Worm (Caenorhabditis elegans) whole organism, midembryonic: Measurements from ENCODE around the gene F07F6.1.

Source experiments
- T22C8.4 ChIP-seq: fragments of 200-800 bp; sonication (Bioruptor generic); IDR thresholded peaks from 2 replicates; pipeline ENCODE4 v1.3.6; 2022; ENCODE audit warnings: missing genetic modification characterization, missing compliant biosample characterization
- cog-1 ChIP-seq: sonication (generic microtip); optimal IDR thresholded peaks from 2 replicates; lab custom pipeline; 2016; ENCODE audit warnings: missing genetic modification characterization, missing compliant biosample characterization
- flt-1 ChIP-seq: fragments of 200-800 bp; sonication (Bioruptor generic); IDR thresholded peaks from 2 replicates; pipeline ENCODE4 v1.3.6; 2022; ENCODE audit warnings: missing genetic modification characterization, missing compliant biosample characterization
- klf-2 ChIP-seq: fragments of 200-800 bp; sonication (Bioruptor generic); conservative IDR thresholded peaks from 2 replicates; pipeline ENCODE4 v1.3.6; 2022; ENCODE audit warnings: missing genetic modification reagents, missing genetic modification characterization, missing compliant biosample characterization
- med-1 ChIP-seq: sonication (generic microtip); optimal IDR thresholded peaks from 2 replicates; lab custom pipeline; 2017; ENCODE audit warnings: missing genetic modification characterization, mild to moderate bottlenecking, missing compliant biosample characterization, antibody characterized with exemption, missing genetic modification reagents; ENCODE audit not compliant: insufficient read depth
- ref-1 ChIP-seq: fragments of 200-800 bp; sonication (Bioruptor generic); conservative IDR thresholded peaks from 2 replicates; pipeline ENCODE4 v1.3.6; 2022; ENCODE audit warnings: missing genetic modification reagents, missing genetic modification characterization, missing compliant biosample characterization
- tab-1 ChIP-seq: fragments of 200-800 bp; sonication (Bioruptor generic); IDR thresholded peaks from 2 replicates; pipeline ENCODE4 v1.3.6; 2022; ENCODE audit warnings: missing genetic modification characterization, missing compliant biosample characterization
- ztf-23 ChIP-seq: fragments of 200-800 bp; sonication (Bioruptor generic); IDR thresholded peaks from 2 replicates; pipeline ENCODE4 v1.3.6; 2022; ENCODE audit warnings: missing genetic modification reagents, missing genetic modification characterization, missing compliant biosample characterization
- ztf-29 ChIP-seq: fragments of 200-800 bp; sonication (Bioruptor generic); IDR thresholded peaks from 2 replicates; pipeline ENCODE4 v1.3.6; 2022; ENCODE audit warnings: missing genetic modification reagents, missing genetic modification characterization, missing compliant biosample characterization

The F07F6.1 gene

DNA sequence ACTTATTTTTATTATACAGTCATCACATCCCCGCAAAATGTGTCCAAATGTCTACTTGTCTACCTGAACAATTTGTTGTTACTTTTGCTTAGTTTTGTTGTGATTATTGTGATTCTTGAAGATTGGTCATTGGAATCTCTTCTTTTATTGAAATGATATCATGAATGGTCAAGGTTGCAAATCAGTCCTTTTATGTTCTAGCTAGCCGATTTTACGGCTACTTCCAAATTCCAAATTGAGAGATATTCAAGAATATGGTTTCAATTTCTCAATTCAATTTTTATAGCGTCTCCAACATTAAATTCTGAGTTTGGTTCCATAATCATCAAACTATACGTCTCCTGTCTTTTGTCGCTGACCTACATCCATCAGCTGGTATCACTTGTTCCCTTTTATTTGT, 13.6 kb downstream of the F07F6.1 start:
- TF ChIP-seq ztf-29 (GFP tag; lab: Robert Waterston, UW) (no peak), ref-1 (GFP tag; lab: Robert Waterston, UW) (no peak), T22C8.4 (GFP tag; lab: Robert Waterston, UW) (no peak), ztf-23 (GFP tag; lab: Robert Waterston, UW) (no peak), cog-1 (no peak), med-1 (GFP tag; lab: Kevin White, UChicago) (no peak), tab-1 (GFP tag; lab: Robert Waterston, UW) (no peak), flt-1 (GFP tag; lab: Robert Waterston, UW) (no peak), klf-2 (GFP tag; lab: Robert Waterston, UW) (no peak)

DNA sequence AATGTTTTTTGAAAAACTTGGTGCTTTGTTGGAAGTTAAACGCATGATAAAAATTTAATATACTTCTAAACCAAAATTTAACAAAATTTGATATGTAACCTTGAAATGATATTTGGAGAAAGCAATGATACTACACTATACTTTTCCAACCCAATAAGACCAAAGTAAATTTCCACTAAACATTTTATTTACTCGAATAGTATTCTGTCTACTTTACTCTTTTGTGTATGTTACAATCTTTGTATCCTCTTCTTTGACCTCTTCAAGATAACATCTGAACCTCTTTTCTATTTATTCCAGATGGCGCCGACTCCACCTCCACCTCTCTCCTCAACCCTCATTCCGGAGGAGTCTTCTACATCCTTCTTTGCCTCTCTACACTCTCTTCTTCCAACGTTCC, 15.9 kb downstream of the F07F6.1 start, which contains the start of gene dhs-5:
TSS of gene dhs-5 (plus strand) at position 301 of the 400 bp plus-strand sequence.
- TF ChIP-seq tab-1 (GFP tag; lab: Robert Waterston, UW): no peak
- TF ChIP-seq cog-1: no peak
- no peak for TF ChIP-seq ref-1 (GFP tag; lab: Robert Waterston, UW)
- no peak for TF ChIP-seq ztf-23 (GFP tag; lab: Robert Waterston, UW)
- TF ChIP-seq ztf-29 (GFP tag; lab: Robert Waterston, UW): no peak
- no peak for TF ChIP-seq T22C8.4 (GFP tag; lab: Robert Waterston, UW)
- no peak for TF ChIP-seq klf-2 (GFP tag; lab: Robert Waterston, UW)
- TF ChIP-seq med-1 (GFP tag; lab: Kevin White, UChicago): no peak
- TF ChIP-seq flt-1 (GFP tag; lab: Robert Waterston, UW): no peak

DNA sequence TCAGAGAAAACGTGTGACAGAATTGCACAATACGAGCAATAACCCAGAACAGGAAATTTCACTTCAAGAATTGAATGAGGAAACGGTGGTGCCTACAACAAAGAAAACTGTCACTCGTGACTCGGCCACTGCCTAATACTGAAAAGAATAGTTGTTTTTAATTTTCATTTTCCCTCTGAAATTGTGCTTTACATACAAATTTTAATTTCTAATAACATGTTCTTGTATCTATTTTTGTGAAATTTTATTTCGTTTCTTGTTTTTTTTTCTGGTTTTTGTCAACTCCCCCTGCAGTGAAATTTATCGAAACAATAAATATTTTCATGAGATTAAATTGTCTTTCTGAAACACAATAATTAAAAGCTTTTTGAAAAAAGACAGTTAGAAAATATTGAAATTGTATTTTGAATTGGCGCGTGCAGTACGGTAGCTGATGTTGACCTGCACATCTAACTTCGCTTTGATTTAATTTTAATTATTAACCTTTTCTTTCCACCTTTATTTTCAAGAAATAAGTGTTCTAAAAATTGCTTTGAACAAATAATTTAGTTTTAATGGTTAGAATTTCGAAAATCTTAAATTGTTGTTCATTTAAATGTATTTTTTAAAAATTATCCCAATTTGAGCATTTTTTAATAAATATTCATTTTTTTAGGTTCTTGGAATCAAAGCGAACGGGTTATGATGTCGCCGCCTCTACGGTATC, 18.1 kb downstream of the F07F6.1 start, which contains the start of gene daz-1:
TSS of gene daz-1 (plus strand) at position 656 of the 706 bp plus-strand sequence.
- no peak for TF ChIP-seq klf-2 (GFP tag; lab: Robert Waterston, UW)
- no peak for TF ChIP-seq tab-1 (GFP tag; lab: Robert Waterston, UW)
- TF ChIP-seq ztf-23 (GFP tag; lab: Robert Waterston, UW): no peak
- TF ChIP-seq cog-1: no peak
- no peak for TF ChIP-seq med-1 (GFP tag; lab: Kevin White, UChicago)
- TF ChIP-seq flt-1 (GFP tag; lab: Robert Waterston, UW): no peak
- no peak for TF ChIP-seq ref-1 (GFP tag; lab: Robert Waterston, UW)

DNA sequence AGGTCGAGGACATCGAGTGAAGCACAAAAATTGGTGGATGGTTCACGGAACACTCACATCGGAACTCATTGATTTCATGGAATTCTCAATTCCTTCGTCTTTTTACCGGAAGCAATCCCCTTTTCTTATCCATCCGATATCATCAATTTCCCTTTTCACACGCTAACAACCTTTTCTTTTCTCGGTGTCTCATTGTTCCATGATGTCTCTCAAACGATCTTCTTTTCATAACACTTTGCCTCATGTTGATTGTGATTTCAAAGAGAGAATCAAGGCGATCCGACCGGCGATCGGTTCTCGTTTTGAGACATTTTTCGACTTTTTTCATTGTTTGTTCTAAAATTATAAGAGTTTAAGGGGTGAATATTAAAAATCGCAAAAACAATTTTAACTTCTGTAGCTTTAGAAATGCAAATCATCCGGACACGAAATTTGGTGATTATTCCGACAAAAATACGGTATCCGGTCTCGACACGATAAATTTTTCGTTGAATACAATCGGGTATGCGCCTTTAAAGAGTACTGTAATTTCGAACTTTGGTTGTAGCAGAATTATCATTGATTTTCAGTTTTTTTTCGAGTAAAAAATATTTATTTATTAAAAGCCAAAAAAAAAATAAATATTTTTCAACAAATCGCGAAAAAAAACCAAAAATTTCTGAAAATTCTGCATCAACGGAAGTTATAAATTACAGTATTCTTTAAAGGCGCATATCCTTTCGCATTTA, 21.2 kb downstream of the F07F6.1 start:
- no peak for TF ChIP-seq flt-1 (GFP tag; lab: Robert Waterston, UW)
- TF ChIP-seq ref-1 (GFP tag; lab: Robert Waterston, UW): no peak
- no peak for TF ChIP-seq ztf-23 (GFP tag; lab: Robert Waterston, UW)
- TF ChIP-seq ztf-29 (GFP tag; lab: Robert Waterston, UW): no peak
- TF ChIP-seq T22C8.4 (GFP tag; lab: Robert Waterston, UW): no peak
- TF ChIP-seq tab-1 (GFP tag; lab: Robert Waterston, UW): no peak
- no peak for TF ChIP-seq cog-1
- no peak for TF ChIP-seq klf-2 (GFP tag; lab: Robert Waterston, UW)
- no peak for TF ChIP-seq med-1 (GFP tag; lab: Kevin White, UChicago)

DNA sequence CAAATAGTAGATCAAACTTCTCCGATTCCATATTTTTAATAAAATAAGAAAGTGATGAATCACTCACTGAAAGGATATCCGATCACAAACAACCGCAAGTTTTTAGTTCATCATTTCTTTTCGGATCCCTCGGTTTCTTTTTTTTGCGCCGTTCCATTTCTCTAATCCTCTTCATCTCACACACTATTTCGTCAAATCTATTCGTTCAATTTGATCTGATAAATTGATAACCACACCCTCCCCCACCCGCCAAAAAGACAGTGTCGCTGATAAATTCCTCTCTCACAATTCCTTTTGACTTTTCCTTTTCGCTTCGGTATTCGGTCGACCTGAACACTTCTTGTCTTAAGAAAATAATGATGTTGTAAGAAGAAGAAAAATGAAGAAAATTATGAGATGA, 21.8 kb downstream of the F07F6.1 start:
- no peak for TF ChIP-seq flt-1 (GFP tag; lab: Robert Waterston, UW)
- TF ChIP-seq ztf-23 (GFP tag; lab: Robert Waterston, UW): no peak
- TF ChIP-seq klf-2 (GFP tag; lab: Robert Waterston, UW): no peak
- TF ChIP-seq T22C8.4 (GFP tag; lab: Robert Waterston, UW): no peak
- no peak for TF ChIP-seq ref-1 (GFP tag; lab: Robert Waterston, UW)
- no peak for TF ChIP-seq tab-1 (GFP tag; lab: Robert Waterston, UW)

DNA sequence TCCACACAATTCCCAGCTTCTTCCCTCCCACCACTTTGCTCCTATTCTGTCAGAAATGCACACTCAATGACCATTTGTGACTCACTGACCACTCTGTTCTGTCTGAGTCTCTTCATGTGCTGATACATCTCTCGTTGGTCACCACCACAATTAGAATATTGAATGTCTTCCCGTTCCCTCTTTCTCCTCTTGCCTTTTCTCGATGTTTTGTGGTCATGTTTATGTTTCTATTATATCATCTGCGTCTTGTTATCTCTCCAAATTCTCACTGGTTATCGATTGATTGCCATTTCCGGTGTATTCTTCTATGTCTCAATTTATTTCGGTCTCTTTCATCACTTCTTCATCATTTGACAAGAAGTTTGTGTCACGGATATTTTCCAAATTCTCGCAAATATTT, 23.2 kb downstream of the F07F6.1 start:
- TF ChIP-seq cog-1 (peak; percentile 16), flt-1 (GFP tag; lab: Robert Waterston, UW) (no peak), T22C8.4 (GFP tag; lab: Robert Waterston, UW) (peak; percentile 72)

DNA sequence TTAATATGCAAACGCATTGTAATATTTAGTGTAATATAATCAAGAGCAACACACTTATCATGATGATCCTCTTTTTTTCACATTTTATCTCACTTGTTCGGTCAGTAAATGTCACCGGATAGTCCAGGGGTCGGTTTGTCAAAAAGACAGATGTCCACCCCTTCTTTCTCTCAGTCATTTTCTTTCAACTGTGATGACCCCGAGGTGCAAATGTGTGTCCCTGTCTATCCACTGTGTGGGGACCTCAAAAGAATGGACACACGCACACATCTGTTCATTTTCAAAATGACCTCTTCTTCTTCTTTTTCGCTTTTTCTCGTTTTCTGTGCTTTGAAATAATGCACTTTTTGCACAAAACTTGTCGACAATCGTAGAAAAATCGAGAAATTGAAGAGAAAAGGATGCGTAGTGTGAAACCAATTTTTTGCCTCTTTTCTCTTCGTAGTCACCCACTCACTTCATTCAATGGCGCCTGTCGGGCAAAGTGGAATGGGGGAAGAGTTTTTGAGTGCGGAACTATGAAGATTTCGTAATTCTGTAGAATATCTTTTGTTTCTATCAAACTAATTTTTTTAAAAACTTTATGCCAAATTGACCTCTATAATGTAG, 26.1 kb downstream of the F07F6.1 start:
- TF ChIP-seq klf-2 (GFP tag; lab: Robert Waterston, UW) (no peak), cog-1 (no peak), tab-1 (GFP tag; lab: Robert Waterston, UW) (no peak), ztf-23 (GFP tag; lab: Robert Waterston, UW) (no peak), ref-1 (GFP tag; lab: Robert Waterston, UW) (no peak), med-1 (GFP tag; lab: Kevin White, UChicago) (no peak), ztf-29 (GFP tag; lab: Robert Waterston, UW) (no peak), T22C8.4 (GFP tag; lab: Robert Waterston, UW) (no peak), flt-1 (GFP tag; lab: Robert Waterston, UW) (no peak)

DNA sequence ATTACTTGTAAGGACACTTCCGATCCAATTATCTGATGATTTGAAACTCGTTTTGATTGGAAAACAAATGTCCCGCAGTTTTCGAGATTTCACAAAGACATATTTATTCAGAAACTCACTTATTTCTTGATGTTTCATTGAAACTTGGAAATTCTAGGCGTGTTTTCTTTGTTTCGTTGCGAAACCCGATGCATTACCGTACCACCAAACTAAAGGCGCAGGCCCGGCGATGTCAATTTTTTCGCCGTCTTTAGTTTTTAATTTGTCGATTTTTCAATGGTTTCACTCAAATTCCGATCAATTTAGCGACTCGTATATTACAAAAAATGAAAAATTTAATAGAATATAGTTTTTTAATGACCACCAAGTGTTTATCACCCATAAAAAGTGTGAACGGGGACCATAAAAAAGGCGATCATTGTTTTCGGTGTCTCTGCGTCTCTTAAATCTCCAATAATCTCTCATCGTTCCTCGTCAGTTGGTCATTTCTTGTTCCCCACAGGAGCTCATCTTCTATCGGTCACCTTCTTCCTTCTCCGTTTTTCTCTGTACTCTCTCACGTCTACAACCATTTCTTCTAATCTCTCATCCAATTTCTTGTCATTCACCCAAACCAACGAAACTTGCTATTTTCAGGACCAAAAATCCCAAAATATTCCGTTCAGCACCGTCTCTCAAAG, 28.2 kb downstream of the F07F6.1 start, which contains the start of gene clr-1:
TSS of gene clr-1 (plus strand) at position 630 of the 680 bp plus-strand sequence.
- TF ChIP-seq T22C8.4 (GFP tag; lab: Robert Waterston, UW) (no peak), ztf-23 (GFP tag; lab: Robert Waterston, UW) (no peak), ref-1 (GFP tag; lab: Robert Waterston, UW) (no peak), flt-1 (GFP tag; lab: Robert Waterston, UW) (no peak), cog-1 (no peak), tab-1 (GFP tag; lab: Robert Waterston, UW) (no peak), med-1 (GFP tag; lab: Kevin White, UChicago) (no peak), ztf-29 (GFP tag; lab: Robert Waterston, UW) (no peak), klf-2 (GFP tag; lab: Robert Waterston, UW) (no peak)
